Worm (Caenorhabditis elegans) whole organism, L1 larva: ENCODE results near the gene sre-26.

ENCODE experiments used
- ceh-8 ChIP-seq: fragments of 200-800 bp; sonication (Bioruptor generic); optimal IDR thresholded peaks from 2 replicates; lab custom pipeline; 2018; ENCODE audit warnings: mild to moderate bottlenecking, missing genetic modification characterization, moderate library complexity, missing compliant biosample characterization
- egl-13 ChIP-seq: sonication (generic microtip); optimal IDR thresholded peaks from 2 replicates; lab custom pipeline; 2016; ENCODE audit warnings: missing genotype, missing genetic modification reagents, missing genetic modification characterization, missing compliant biosample characterization
- unc-62 ChIP-seq: fragments of 150-350 bp; optimal IDR thresholded peaks from 2 replicates; lab custom pipeline; 2014; ENCODE audit warnings: missing biosample characterization, missing genetic modification reagents, missing genetic modification characterization
- unc-86 ChIP-seq: sonication (generic microtip); optimal IDR thresholded peaks from 2 replicates; lab custom pipeline; 2016; ENCODE audit warnings: missing genetic modification characterization, missing compliant biosample characterization

ce11 chrII:12380888-12381287, 39.5 kb downstream of the sre-26 start:
- TF ChIP-seq egl-13 (tag; lab: Kevin White, UChicago) = no peak
- no peak for TF ChIP-seq ceh-8 (GFP tag; lab: Kevin White, UChicago)
- TF ChIP-seq unc-86 = no peak
- TF ChIP-seq unc-62 (GFP tag; lab: Kevin White, UChicago) = no peak
